Fruit fly (Drosophila melanogaster): ENCODE data around the gene CG6276.
A peak's percentile ranks its signal among the peaks of the same experiment; 100 is the strongest.

CG6276 gene

DNA sequence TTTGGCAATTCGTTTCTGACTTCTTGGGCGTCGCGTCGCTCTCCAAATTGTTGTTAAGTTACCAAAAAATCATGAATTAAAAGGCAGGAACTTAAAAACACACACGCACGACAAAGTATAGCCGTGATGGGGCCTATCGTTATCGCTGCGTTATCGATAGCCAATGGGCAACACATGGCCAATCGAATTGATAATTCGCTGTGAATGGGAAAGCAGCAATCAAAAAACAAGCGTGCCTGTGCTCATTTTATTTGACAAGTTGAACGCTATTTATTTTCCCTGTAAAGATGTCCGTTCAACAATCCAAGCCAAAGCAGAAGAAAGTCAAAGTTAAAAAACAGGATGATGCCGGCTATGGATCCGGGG is 26.1 kb upstream of the CG6276 start, which contains the start of the genes Surf4 and CG31301 (continued):
- TF ChIP-seq CG7987 (GFP tag; optimal IDR thresholded peaks at IDR 0.05) (peak; percentile 26), CG17385 (GFP tag; optimal IDR thresholded peaks at IDR 0.05) (peak; percentile 34), stwl (tag; optimal IDR thresholded peaks at IDR 0.05) (peak; percentile 62), phol (tag; optimal IDR thresholded peaks at IDR 0.05) (peak; percentile 16), CG3995 (GFP tag; optimal IDR thresholded peaks at IDR 0.05) (peak; percentile 50), lmd (GFP tag; IDR thresholded peaks at IDR 0.05) (no peak), CG13894 (tag; optimal IDR thresholded peaks at IDR 0.05) (peak; percentile 6), CG12659 (GFP tag; optimal IDR thresholded peaks at IDR 0.05) (peak; percentile 34), ato (GFP tag; IDR thresholded peaks at IDR 0.05; ENCODE audit: partially characterized antibody) (peak; percentile 85), psq (GFP tag; optimal IDR thresholded peaks at IDR 0.05) (no peak), CG14860 (GFP tag; IDR thresholded peaks at IDR 0.05; ENCODE audit: partially characterized antibody) (peak; percentile 68; the same call in 2 of the 3 replicates), zf30C (GFP tag; optimal IDR thresholded peaks at IDR 0.05) (peak; percentile 30), PHDP (tag; optimal IDR thresholded peaks at IDR 0.05) (peak; percentile 7), CG2199 (GFP tag; IDR thresholded peaks at IDR 0.05) (0 out of 3 replicates have a peak, but pooled peaks have one; percentile 19), CG3407 (GFP tag; optimal IDR thresholded peaks at IDR 0.05) (no peak), CG2116 (GFP tag; optimal IDR thresholded peaks at IDR 0.05) (peak; percentile 91), eve (GFP tag; optimal IDR thresholded peaks at IDR 0.05) (no peak), Opbp (GFP tag; IDR thresholded peaks at IDR 0.05; ENCODE audit: partially characterized antibody) (peak; percentile 87; the same call in 2 of the 3 replicates), CG34376 (GFP tag; optimal IDR thresholded peaks at IDR 0.05) (peak; percentile 32), Ets97D (GFP tag; optimal IDR thresholded peaks at IDR 0.05) (peak; percentile 71), Med (GFP tag) (peak; percentile 71), az2 (GFP tag; optimal IDR thresholded peaks at IDR 0.05) (no peak), ac (GFP tag; optimal IDR thresholded peaks at IDR 0.05) (no peak), Sin3A (optimal IDR thresholded peaks at IDR 0.05) (peak; percentile 39), ewg (GFP tag; optimal IDR thresholded peaks at IDR 0.05) (no peak), Dip3 (GFP tag; optimal IDR thresholded peaks at IDR 0.05) (no peak), hb (GFP tag; IDR thresholded peaks at IDR 0.05; ENCODE audit: partially characterized antibody) (peak; percentile 73), inv (GFP tag; IDR thresholded peaks at IDR 0.05; ENCODE audit: partially characterized antibody) (peak; percentile 49), slou (GFP tag; optimal IDR thresholded peaks at IDR 0.05) (no peak), BtbVII (GFP tag; optimal IDR thresholded peaks at IDR 0.05) (no peak), Rfx (GFP tag; IDR thresholded peaks at IDR 0.05) (0 out of 2 replicates have a peak, but pooled peaks have one; percentile 10), CG12155 (GFP tag; optimal IDR thresholded peaks at IDR 0.05) (peak; percentile 13), CG4617 (GFP tag; optimal IDR thresholded peaks at IDR 0.05; ENCODE audit: borderline replicate concordance) (peak; percentile 38), pfk (GFP tag; optimal IDR thresholded peaks at IDR 0.05) (no peak), CG17359 (tag; optimal IDR thresholded peaks at IDR 0.05) (peak; percentile 6), B-H2 (GFP tag; optimal IDR thresholded peaks at IDR 0.05) (peak; percentile 10), CG17186 (GFP tag; optimal IDR thresholded peaks at IDR 0.05) (peak; percentile 17), zen2 (GFP tag; IDR thresholded peaks at IDR 0.05; ENCODE audit: partially characterized antibody) (peak; percentile 77), disco-r (GFP tag; optimal IDR thresholded peaks at IDR 0.05) (no peak), Doc3 (GFP tag; IDR thresholded peaks at IDR 0.05; ENCODE audit: partially characterized antibody) (peak; percentile 53; the same call in 2 of the 3 replicates), Nf-YC (tag; optimal IDR thresholded peaks at IDR 0.05) (peak; percentile 8), CG16813 (GFP tag; IDR thresholded peaks at IDR 0.05; ENCODE audit: partially characterized antibody) (peak; percentile 66), MBD-R2 (GFP tag; IDR thresholded peaks at IDR 0.05) (peak; percentile 80), CG14014 (GFP tag; IDR thresholded peaks at IDR 0.05) (peak; percentile 33; the same call in 1 of the 2 replicates), sens (GFP tag) (peak; percentile 23), HLH4C (GFP tag; IDR thresholded peaks at IDR 0.05; ENCODE audit: partially characterized antibody) (peak; percentile 86), MESR4 (GFP tag; optimal IDR thresholded peaks at IDR 0.05) (peak; percentile 77), CG34422 (GFP tag; IDR thresholded peaks at IDR 0.05) (peak; percentile 17; the same call in 1 of the 3 replicates), BEAF-32 (GFP tag; optimal IDR thresholded peaks at IDR 0.05) (peak; percentile 67)

Data from whole organism, embryonic.